Fruit fly (Drosophila melanogaster): Measurements from ENCODE around the gene brk.

The brk gene

dm6 chrX:7332493-7332892, 24.8 kb downstream of the brk start (continued):
- TF ChIP-seq Rx (GFP tag; IDR thresholded peaks at IDR 0.05) (no peak), H2.0 (GFP tag; IDR thresholded peaks at IDR 0.05) (peak; percentile 62), kah (GFP tag; optimal IDR thresholded peaks at IDR 0.05) (peak; percentile 3), Max (GFP tag; optimal IDR thresholded peaks at IDR 0.05) (peak; percentile 34), bowl (GFP tag; IDR thresholded peaks at IDR 0.05) (no peak), Deaf1 (tag; optimal IDR thresholded peaks at IDR 0.05) (peak; percentile 10), crc (GFP tag; optimal IDR thresholded peaks at IDR 0.05) (peak; percentile 60), prd (optimal IDR thresholded peaks at IDR 0.05) (no peak), prd (GFP tag; IDR thresholded peaks at IDR 0.05) (peak; percentile 70), lab (GFP tag; optimal IDR thresholded peaks at IDR 0.05) (peak; percentile 82), odd (GFP tag; optimal IDR thresholded peaks at IDR 0.05) (peak; percentile 16), Blimp-1 (GFP tag; optimal IDR thresholded peaks at IDR 0.05) (peak; percentile 46), fru (optimal IDR thresholded peaks at IDR 0.05) (no peak), knrl (GFP tag; IDR thresholded peaks at IDR 0.05; ENCODE audit: partially characterized antibody) (no peak), tna (GFP tag; IDR thresholded peaks at IDR 0.05; ENCODE audit: partially characterized antibody) (no peak), PHDP (tag; optimal IDR thresholded peaks at IDR 0.05) (peak; percentile 71), CG17186 (GFP tag; optimal IDR thresholded peaks at IDR 0.05) (no peak), pan (optimal IDR thresholded peaks at IDR 0.05) (no peak), pan (GFP tag; optimal IDR thresholded peaks at IDR 0.05 in 1 of 2, IDR thresholded peaks at IDR 0.05 in 1 of 2) (peak in 1 of 2 experiments; percentile 60), CG18619 (GFP tag; optimal IDR thresholded peaks at IDR 0.05) (peak; percentile 57), jing (GFP tag; optimal IDR thresholded peaks at IDR 0.05) (no peak), kay (GFP tag; optimal IDR thresholded peaks at IDR 0.05) (peak; percentile 9), Nf-YB (GFP tag; optimal IDR thresholded peaks at IDR 0.05) (peak; percentile 62), ken (GFP tag; IDR thresholded peaks at IDR 0.05) (0 out of 3 replicates have a peak, but pooled peaks have one; percentile 41), gce (GFP tag; IDR thresholded peaks at IDR 0.05) (no peak; the same call in 2 of the 3 replicates), her (GFP tag; optimal IDR thresholded peaks at IDR 0.05) (peak; percentile 77), phol (tag; optimal IDR thresholded peaks at IDR 0.05) (peak; percentile 42), CG7271 (tag; optimal IDR thresholded peaks at IDR 0.05) (no peak), Dip2 (GFP tag; IDR thresholded peaks at IDR 0.05) (no peak), NfI (GFP tag; optimal IDR thresholded peaks at IDR 0.05) (peak; percentile 73), CG6175 (GFP tag; IDR thresholded peaks at IDR 0.05) (peak; percentile 73; the same call in 2 of the 3 replicates), CG3281 (GFP tag; optimal IDR thresholded peaks at IDR 0.05) (peak; percentile 80), HLHmδ (GFP tag; optimal IDR thresholded peaks at IDR 0.05) (no peak), CG2678 (tag; optimal IDR thresholded peaks at IDR 0.05) (peak; percentile 74), danr (GFP tag; IDR thresholded peaks at IDR 0.05) (no peak), Fer3 (tag; optimal IDR thresholded peaks at IDR 0.05) (peak; percentile 79), CG9932 (GFP tag; IDR thresholded peaks at IDR 0.05) (peak; percentile 82), NC2α (GFP tag; optimal IDR thresholded peaks at IDR 0.05) (no peak), crol (GFP tag; IDR thresholded peaks at IDR 0.05) (no peak), CG12942 (GFP tag; optimal IDR thresholded peaks at IDR 0.05) (peak; percentile 31), Atf3 (GFP tag; optimal IDR thresholded peaks at IDR 0.05) (no peak), bcd (GFP tag; optimal IDR thresholded peaks at IDR 0.05) (peak; percentile 53), ash1 (GFP tag; optimal IDR thresholded peaks at IDR 0.05) (no peak), psq (GFP tag; optimal IDR thresholded peaks at IDR 0.05) (no peak), CG12299 (tag; optimal IDR thresholded peaks at IDR 0.05) (no peak), CG2889 (GFP tag; IDR thresholded peaks at IDR 0.05) (peak; percentile 49; the same call in 1 of the 3 replicates), CG15514 (GFP tag; optimal IDR thresholded peaks at IDR 0.05) (peak; percentile 75), Trl (optimal IDR thresholded peaks at IDR 0.05) (no peak), Trl (GFP tag; optimal IDR thresholded peaks at IDR 0.05) (peak; percentile 73), dmrt11E (tag; optimal IDR thresholded peaks at IDR 0.05) (peak; percentile 23), mld (GFP tag; IDR thresholded peaks at IDR 0.05; ENCODE audit: partially characterized antibody) (no peak), CG34422 (GFP tag; IDR thresholded peaks at IDR 0.05) (peak; percentile 77)
